Worm (Caenorhabditis elegans): ENCODE measurements around the gene srz-69.

DNA sequence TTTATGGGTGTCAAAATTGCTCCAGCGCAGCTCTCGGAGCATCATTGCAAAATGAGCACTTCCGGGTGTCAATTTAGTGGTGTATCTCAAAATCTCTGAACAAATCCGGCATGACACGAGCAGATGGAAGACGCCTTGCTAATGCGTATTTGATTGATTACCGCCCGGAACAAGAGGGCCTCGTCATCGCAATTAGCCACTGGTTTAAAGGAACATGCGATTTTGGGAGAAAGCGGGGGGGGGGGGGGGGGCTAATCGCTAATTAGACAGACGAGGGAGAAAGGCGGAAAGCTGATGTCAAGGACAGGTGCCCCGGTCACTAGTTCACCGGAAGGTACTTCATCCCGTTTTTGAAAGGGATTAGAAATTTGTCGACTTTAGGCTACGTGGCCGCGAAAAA lies 44.7 kb upstream of the srz-69 start:
- TF ChIP-seq flt-1 (GFP tag; IDR thresholded peaks at IDR 0.05) (peak; percentile 41; the same call in 1 of the 2 replicates), ztf-23 (GFP tag; IDR thresholded peaks at IDR 0.05) (no peak)
